Worm (Caenorhabditis elegans) whole organism, mixed stage, embryonic: ENCODE results near the gene ptp-2.

Experiments used
- M03D4.4 ChIP-seq: sonication (generic microtip); optimal IDR thresholded peaks from 2 replicates; lab custom pipeline; 2017; ENCODE audit warnings: mild to moderate bottlenecking, missing genetic modification characterization, missing compliant biosample characterization
- blmp-1 ChIP-seq: fragments of 150-350 bp; optimal IDR thresholded peaks from 2 replicates; lab custom pipeline; 2014; ENCODE audit warnings: missing biosample characterization, missing genetic modification characterization
- ceh-39 ChIP-seq: fragments of 150-350 bp; optimal IDR thresholded peaks from 2 replicates; lab custom pipeline; 2014; ENCODE audit warnings: missing biosample characterization, missing genetic modification characterization
- ceh-43 ChIP-seq: fragments of 200-800 bp; sonication (Bioruptor generic); optimal IDR thresholded peaks from 2 replicates; lab custom pipeline; 2018; ENCODE audit warnings: mild to moderate bottlenecking, missing genetic modification characterization, moderate library complexity, missing compliant biosample characterization
- ces-1 ChIP-seq: fragments of 150-350 bp; optimal IDR thresholded peaks from 2 replicates; lab custom pipeline; 2014; ENCODE audit warnings: missing biosample characterization, missing genetic modification reagents, missing genetic modification characterization
- cnd-1 ChIP-seq: fragments of 200-800 bp; sonication (Bioruptor generic); optimal IDR thresholded peaks from 2 replicates; lab custom pipeline; 2018; ENCODE audit warnings: mild to moderate bottlenecking, missing genetic modification characterization, missing compliant biosample characterization
- drap-1 ChIP-seq: fragments of 200-800 bp; sonication (Bioruptor generic); optimal IDR thresholded peaks from 3 replicates; lab custom pipeline; 2018; ENCODE audit warnings: mild to moderate bottlenecking, missing genetic modification characterization, missing compliant biosample characterization
- elt-1 ChIP-seq: sonication (generic microtip); optimal IDR thresholded peaks from 2 replicates; lab custom pipeline; 2017; ENCODE audit warnings: missing genetic modification characterization, mild to moderate bottlenecking, missing compliant biosample characterization, antibody characterized with exemption, moderate library complexity, borderline replicate concordance; ENCODE audit not compliant: insufficient read depth
- elt-3 ChIP-seq: fragments of 150-350 bp; optimal IDR thresholded peaks from 2 replicates; lab custom pipeline; 2014; ENCODE audit warnings: missing biosample characterization, missing genetic modification characterization
- flh-1 ChIP-seq: fragments of 200-800 bp; sonication (Bioruptor generic); optimal IDR thresholded peaks from 2 replicates; lab custom pipeline; 2018; ENCODE audit warnings: mild to moderate bottlenecking, missing genetic modification characterization, moderate library complexity, missing compliant biosample characterization
- ham-2 ChIP-seq: fragments of 200-800 bp; sonication (Bioruptor generic); optimal IDR thresholded peaks from 2 replicates; lab custom pipeline; 2018; ENCODE audit warnings: mild to moderate bottlenecking, missing genetic modification characterization, missing compliant biosample characterization
- hlh-1 ChIP-seq: fragments of 150-350 bp; optimal IDR thresholded peaks from 2 replicates; lab custom pipeline; 2014; ENCODE audit warnings: missing biosample characterization, missing genetic modification reagents, missing genetic modification characterization
- lin-13 ChIP-seq: fragments of 150-350 bp; optimal IDR thresholded peaks from 2 replicates; lab custom pipeline; 2014; ENCODE audit warnings: missing biosample characterization, missing genetic modification characterization
- lsy-2 ChIP-seq: fragments of 150-350 bp; optimal IDR thresholded peaks from 2 replicates; lab custom pipeline; 2014; ENCODE audit warnings: missing biosample characterization, missing genetic modification characterization
- mab-5 ChIP-seq: fragments of 150-350 bp; optimal IDR thresholded peaks from 2 replicates; lab custom pipeline; 2014; ENCODE audit warnings: missing biosample characterization, missing genetic modification characterization
- mep-1 ChIP-seq: fragments of 150-350 bp; optimal IDR thresholded peaks from 2 replicates; lab custom pipeline; 2017; ENCODE audit warnings: missing biosample characterization, missing genetic modification reagents, missing genetic modification characterization, inconsistent platforms
- nhr-12 ChIP-seq: fragments of 150-350 bp; optimal IDR thresholded peaks from 2 replicates; lab custom pipeline; 2014; ENCODE audit warnings: missing biosample characterization, missing genetic modification characterization
- nhr-2 ChIP-seq: fragments of 150-350 bp; optimal IDR thresholded peaks from 2 replicates; lab custom pipeline; 2014; ENCODE audit warnings: missing biosample characterization, missing genetic modification characterization
- nhr-28 ChIP-seq: fragments of 150-350 bp; optimal IDR thresholded peaks from 2 replicates; lab custom pipeline; 2014; ENCODE audit warnings: missing biosample characterization, missing genetic modification characterization
- nhr-76 ChIP-seq: sonication (generic microtip); optimal IDR thresholded peaks from 2 replicates; lab custom pipeline; 2017; ENCODE audit warnings: missing biosample characterization, missing genetic modification characterization
- pha-4 ChIP-seq: fragments of 150-350 bp; optimal IDR thresholded peaks from 2 replicates; lab custom pipeline; 2018; ENCODE audit warnings: missing biosample characterization, missing genetic modification reagents, missing genetic modification characterization
- sem-2 ChIP-seq: fragments of 200-800 bp; sonication (Bioruptor generic); optimal IDR thresholded peaks from 2 replicates; lab custom pipeline; 2018; ENCODE audit warnings: mild to moderate bottlenecking, missing genetic modification characterization, missing compliant biosample characterization
- sptf-1 ChIP-seq: sonication (generic microtip); optimal IDR thresholded peaks from 2 replicates; lab custom pipeline; 2017; ENCODE audit warnings: mild to moderate bottlenecking, missing genetic modification characterization, moderate library complexity, missing compliant biosample characterization
- tbx-8 ChIP-seq: fragments of 200-800 bp; sonication (Bioruptor generic); optimal IDR thresholded peaks from 2 replicates; lab custom pipeline; 2018; ENCODE audit warnings: mild to moderate bottlenecking, missing genetic modification characterization, moderate library complexity, missing compliant biosample characterization
- unc-120 ChIP-seq: sonication (generic microtip); optimal IDR thresholded peaks from 2 replicates; lab custom pipeline; 2017; ENCODE audit warnings: missing genetic modification characterization, missing compliant biosample characterization; ENCODE audit not compliant: poor library complexity, severe bottlenecking
- unc-39 ChIP-seq: fragments of 150-350 bp; optimal IDR thresholded peaks from 2 replicates; lab custom pipeline; 2014; ENCODE audit warnings: missing biosample characterization, missing genetic modification characterization
- unc-62 ChIP-seq: fragments of 150-350 bp; optimal IDR thresholded peaks from 2 replicates; lab custom pipeline; 2014; ENCODE audit warnings: missing biosample characterization, missing genetic modification reagents, missing genetic modification characterization
- ztf-11 ChIP-seq: fragments of 150-350 bp; optimal IDR thresholded peaks from 2 replicates; lab custom pipeline; 2014; ENCODE audit warnings: missing biosample characterization, missing genetic modification characterization

The ptp-2 gene

DNA sequence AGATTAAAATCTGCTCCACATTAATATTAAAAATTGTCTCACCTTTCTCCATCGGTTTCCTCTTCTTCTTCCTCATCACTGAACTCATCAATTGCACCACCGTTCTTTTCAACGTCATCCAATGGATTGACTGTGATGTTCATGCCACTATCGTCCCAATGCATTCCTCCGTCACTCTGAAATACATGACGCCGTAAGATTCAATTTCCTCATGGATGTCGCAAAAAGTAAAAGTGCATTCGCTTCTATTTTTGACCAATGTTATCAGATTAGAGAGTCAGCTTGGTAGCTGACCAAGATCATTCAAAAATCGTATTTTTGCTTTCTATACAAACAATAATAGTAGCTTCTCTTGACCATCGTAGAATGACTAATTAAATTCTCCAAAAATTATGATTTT is 28.0 kb downstream of the ptp-2 start:
- TF ChIP-seq unc-39 (tag; lab: Kevin White, UChicago) (no peak), lsy-2 (tag; lab: Kevin White, UChicago) (no peak), mep-1 (tag; lab: Kevin White, UChicago) (no peak), ztf-11 (tag; lab: Kevin White, UChicago) (no peak), unc-120 (tag; lab: Kevin White, UChicago) (no peak), sem-2 (GFP tag; lab: Kevin White, UChicago) (no peak), pha-4 (tag; lab: Kevin White, UChicago) (no peak), tbx-8 (GFP tag; lab: Kevin White, UChicago) (no peak)

DNA sequence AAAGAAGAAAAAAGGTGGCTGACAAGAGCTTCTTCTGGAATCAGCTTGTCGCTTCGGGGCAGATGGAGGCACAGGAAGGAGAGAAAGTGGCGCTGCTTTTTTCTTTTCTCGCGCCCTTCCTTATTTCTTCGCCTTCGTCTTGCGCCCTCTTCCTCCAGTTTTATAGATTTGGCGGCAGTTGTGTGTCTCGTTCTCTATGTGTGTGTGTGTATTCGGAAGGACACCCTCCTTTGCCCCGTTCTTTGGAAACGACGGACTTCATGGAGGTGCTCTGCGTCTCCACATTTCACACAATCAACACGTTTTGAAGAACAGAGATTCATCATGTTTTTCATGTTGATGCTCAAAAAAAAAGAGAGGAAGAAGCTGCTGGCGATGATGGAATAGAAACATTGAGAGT is 30.2 kb downstream of the ptp-2 start:
- no peak for TF ChIP-seq ztf-11 (tag; lab: Kevin White, UChicago)
- no peak for TF ChIP-seq nhr-76
- TF ChIP-seq ces-1 (GFP tag; lab: Kevin White, UChicago) = no peak
- no peak for TF ChIP-seq unc-62
- no peak for TF ChIP-seq ceh-43
- no peak for TF ChIP-seq mab-5 (tag; lab: Kevin White, UChicago)
- no peak for TF ChIP-seq M03D4.4 (tag; lab: Kevin White, UChicago)
- TF ChIP-seq unc-120 (tag; lab: Kevin White, UChicago) = no peak
- TF ChIP-seq flh-1 = no peak
- no peak for TF ChIP-seq sem-2 (GFP tag; lab: Kevin White, UChicago)

DNA sequence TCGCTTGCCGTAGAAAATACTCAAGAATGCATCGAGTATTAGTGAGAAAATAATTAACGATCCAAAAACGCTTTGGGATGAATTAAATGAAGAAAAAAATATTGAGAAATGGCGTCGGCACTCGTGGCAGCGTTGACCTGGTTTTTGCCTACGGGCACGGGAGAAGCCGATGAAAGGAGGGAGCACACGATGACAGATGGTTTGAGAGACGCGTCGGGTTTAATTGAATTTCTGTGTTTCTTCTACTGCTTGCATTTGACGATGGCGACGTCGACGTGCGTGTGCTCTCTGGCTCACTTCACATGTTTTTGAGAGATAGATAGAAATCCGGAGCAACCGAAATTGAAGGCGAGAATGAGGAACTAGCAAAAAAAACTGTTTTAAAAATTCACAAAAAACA is 32.2 kb downstream of the ptp-2 start:
- TF ChIP-seq M03D4.4 (tag; lab: Kevin White, UChicago) (no peak), ces-1 (GFP tag; lab: Kevin White, UChicago) (peak; percentile 79), pha-4 (tag; lab: Kevin White, UChicago) (no peak), lsy-2 (tag; lab: Kevin White, UChicago) (no peak), ceh-39 (tag; lab: Kevin White, UChicago) (no peak)

DNA sequence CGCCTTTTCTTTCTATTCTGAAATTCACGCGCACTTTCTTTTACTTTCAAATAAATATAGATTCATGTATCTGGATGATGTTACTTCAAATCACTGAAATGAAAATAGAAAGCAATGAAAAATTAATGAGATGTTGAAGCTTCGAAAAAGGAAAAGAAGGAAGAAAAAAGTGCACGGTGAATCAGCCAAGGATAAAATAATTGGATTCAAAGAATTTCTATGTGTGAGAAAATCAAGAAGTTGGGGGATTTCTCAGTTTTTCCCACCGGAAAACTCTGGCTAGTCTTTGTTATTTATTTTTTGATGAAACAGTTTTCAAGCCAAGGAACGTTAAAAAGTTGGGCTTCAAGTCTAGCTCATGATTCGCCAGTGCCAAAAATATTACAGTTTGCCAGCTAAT is 33.3 kb downstream of the ptp-2 start:
- TF ChIP-seq sptf-1 (tag; lab: Kevin White, UChicago) = no peak
- no peak for TF ChIP-seq hlh-1 (tag; lab: Kevin White, UChicago)
- TF ChIP-seq ceh-43 = no peak
- TF ChIP-seq flh-1 = no peak
- no peak for TF ChIP-seq unc-62
- no peak for TF ChIP-seq elt-3 (tag; lab: Kevin White, UChicago)
- no peak for TF ChIP-seq nhr-28 (tag; lab: Kevin White, UChicago)
- TF ChIP-seq cnd-1 = no peak
- TF ChIP-seq ham-2 = no peak
- TF ChIP-seq lin-13 (tag; lab: Kevin White, UChicago) = no peak
- no peak for TF ChIP-seq mab-5 (tag; lab: Kevin White, UChicago)
- no peak for TF ChIP-seq blmp-1
- TF ChIP-seq ces-1 (GFP tag; lab: Kevin White, UChicago) = no peak
- TF ChIP-seq elt-1 (tag; lab: Kevin White, UChicago) = no peak
- no peak for TF ChIP-seq nhr-2
- TF ChIP-seq sem-2 (GFP tag; lab: Kevin White, UChicago) = no peak
- no peak for TF ChIP-seq lsy-2 (tag; lab: Kevin White, UChicago)
- TF ChIP-seq, all 35 proteins: peak for 0

DNA sequence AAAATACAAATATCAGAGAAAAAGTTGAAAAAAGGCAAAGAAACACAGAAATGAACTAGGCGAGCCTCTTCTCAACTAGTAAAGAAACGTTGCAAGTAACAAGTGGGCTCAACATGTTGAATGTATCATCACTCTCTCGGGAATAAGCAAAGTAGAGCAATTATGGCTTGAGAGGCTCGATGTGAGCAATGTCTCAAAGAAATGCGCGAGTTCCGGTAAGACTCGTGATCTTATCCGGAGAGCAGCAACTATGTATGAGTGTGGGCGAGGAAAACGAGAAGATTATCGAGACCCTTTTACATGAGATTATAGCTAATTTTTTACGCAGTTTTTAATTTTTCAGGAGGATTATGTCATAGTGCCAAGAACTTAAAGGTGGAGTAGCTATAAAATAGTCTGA is 33.8 kb downstream of the ptp-2 start:
- TF ChIP-seq cnd-1 (no peak), nhr-12 (no peak), blmp-1 (no peak), flh-1 (no peak), nhr-28 (tag; lab: Kevin White, UChicago) (no peak), sem-2 (GFP tag; lab: Kevin White, UChicago) (no peak), sptf-1 (tag; lab: Kevin White, UChicago) (no peak), ceh-39 (tag; lab: Kevin White, UChicago) (no peak)

DNA sequence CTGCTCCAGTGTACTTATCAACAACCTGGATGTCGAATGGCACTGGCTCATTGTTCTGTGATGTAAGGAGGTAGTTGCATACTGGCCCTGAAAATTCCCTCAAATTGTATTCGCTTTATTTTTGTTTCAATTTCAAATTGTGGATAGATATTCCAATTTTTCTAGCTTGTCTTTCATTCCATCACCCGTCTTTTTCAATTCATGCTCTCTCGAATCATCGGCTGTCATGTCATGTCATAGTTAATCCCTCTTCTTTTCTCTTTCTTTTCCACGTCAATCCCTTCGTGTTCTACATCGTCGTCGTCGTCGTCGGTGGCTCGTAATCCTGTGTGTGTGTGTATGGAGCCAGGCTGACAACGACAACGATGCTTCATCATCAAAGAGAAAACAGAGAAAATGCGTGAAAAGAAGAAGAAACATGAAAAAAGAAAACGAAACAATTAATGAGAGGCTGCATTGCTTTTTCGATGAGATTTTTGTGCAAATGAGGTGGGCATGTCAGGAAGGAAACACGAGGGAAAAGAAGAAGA is 37.3 kb downstream of the ptp-2 start:
- no peak for TF ChIP-seq drap-1 (GFP tag; lab: Kevin White, UChicago)
- peak; percentile 86 for TF ChIP-seq unc-62
